Fruit fly (Drosophila melanogaster): Measurements from ENCODE around the gene okr.

Gene okr

dm6 chr2L:3037153-3037579 lies 44.6 kb upstream of the okr start, which contains the start of the genes CG17260 and SerRS (continued):
- peak; percentile 69 for TF ChIP-seq Dll (GFP tag; IDR thresholded peaks at IDR 0.05; ENCODE audit: partially characterized antibody)
- TF ChIP-seq Med (GFP tag) = peak; percentile 98
- peak; percentile 89 to 94 for TF ChIP-seq chif (GFP tag; optimal IDR thresholded peaks at IDR 0.05)
- TF ChIP-seq dpn (GFP tag; optimal IDR thresholded peaks at IDR 0.05) = peak; percentile 95 to 96
- no peak for TF ChIP-seq sqz (GFP tag; optimal IDR thresholded peaks at IDR 0.05)
- peak; percentile 93 for TF ChIP-seq CG4617 (GFP tag; optimal IDR thresholded peaks at IDR 0.05; ENCODE audit: borderline replicate concordance)
- TF ChIP-seq eve (GFP tag; optimal IDR thresholded peaks at IDR 0.05) = no peak
- TF ChIP-seq CkIIα-i1 (GFP tag; IDR thresholded peaks at IDR 0.05) = no peak
- TF ChIP-seq Hr78 (GFP tag; optimal IDR thresholded peaks at IDR 0.05) = no peak
- TF ChIP-seq Antp (GFP tag; optimal IDR thresholded peaks at IDR 0.05) = peak; percentile 94
- no peak for TF ChIP-seq Sox100B (GFP tag; optimal IDR thresholded peaks at IDR 0.05)
- peak; percentile 67 for TF ChIP-seq CG12219 (GFP tag; optimal IDR thresholded peaks at IDR 0.05)
- peak in 1 of 3 experiments; percentile 37 for TF ChIP-seq Stat92E (GFP tag; optimal IDR thresholded peaks at IDR 0.05)
- peak; percentile 88 for TF ChIP-seq CG8290 (GFP tag; optimal IDR thresholded peaks at IDR 0.05)
- peak; percentile 74 to 77 for TF ChIP-seq CG8290 (tag; optimal IDR thresholded peaks at IDR 0.05)
- TF ChIP-seq Camta (GFP tag; optimal IDR thresholded peaks at IDR 0.05) = peak; percentile 77
- TF ChIP-seq hkb (optimal IDR thresholded peaks at IDR 0.05) = peak; percentile 58
- TF ChIP-seq hkb (GFP tag; IDR thresholded peaks at IDR 0.05) = peak; percentile 87
- TF ChIP-seq CG10147 (GFP tag; optimal IDR thresholded peaks at IDR 0.05) = peak; percentile 90
- peak; percentile 83 for TF ChIP-seq cwo (GFP tag; optimal IDR thresholded peaks at IDR 0.05)
- peak; percentile 92 for TF ChIP-seq fd3F (GFP tag; optimal IDR thresholded peaks at IDR 0.05)
- peak in 1 of 2 experiments; percentile 78 for TF ChIP-seq insv (GFP tag; optimal IDR thresholded peaks at IDR 0.05)
- peak; percentile 80 for TF ChIP-seq CG11695 (GFP tag; IDR thresholded peaks at IDR 0.05)
- peak; percentile 84; the same call in 1 of the 2 replicates for TF ChIP-seq CG8765 (GFP tag; IDR thresholded peaks at IDR 0.05)
- peak; percentile 80 for TF ChIP-seq ewg (GFP tag; optimal IDR thresholded peaks at IDR 0.05)
- no peak for TF ChIP-seq pros (GFP tag; optimal IDR thresholded peaks at IDR 0.05)
- peak; percentile 70 for TF ChIP-seq her (GFP tag; optimal IDR thresholded peaks at IDR 0.05)
- peak; percentile 78 for TF ChIP-seq Ravus (GFP tag; IDR thresholded peaks at IDR 0.05)
- TF ChIP-seq ftz-f1 (GFP tag; optimal IDR thresholded peaks at IDR 0.05) = peak; percentile 66
- peak; percentile 48 for TF ChIP-seq fd102C (GFP tag; optimal IDR thresholded peaks at IDR 0.05)
- peak; percentile 86 for TF ChIP-seq H2.0 (GFP tag; IDR thresholded peaks at IDR 0.05)
- TF ChIP-seq CG11398 (GFP tag; optimal IDR thresholded peaks at IDR 0.05) = peak; percentile 82
- TF ChIP-seq Doc2 (GFP tag; IDR thresholded peaks at IDR 0.05) = peak; percentile 84
- peak; percentile 33 for TF ChIP-seq CG17912 (GFP tag; optimal IDR thresholded peaks at IDR 0.05)
- TF ChIP-seq fd96Cb (tag; optimal IDR thresholded peaks at IDR 0.05) = peak; percentile 88
- peak; percentile 29 for TF ChIP-seq pfk (GFP tag; optimal IDR thresholded peaks at IDR 0.05)
- TF ChIP-seq Hr39 (optimal IDR thresholded peaks at IDR 0.05) = no peak
- peak; percentile 92 for TF ChIP-seq ase (GFP tag; IDR thresholded peaks at IDR 0.05)
- TF ChIP-seq CG43689 (GFP tag; IDR thresholded peaks at IDR 0.05) = peak; percentile 77
- TF ChIP-seq NC2α (GFP tag; optimal IDR thresholded peaks at IDR 0.05) = peak; percentile 73
- no peak for TF ChIP-seq lov (optimal IDR thresholded peaks at IDR 0.05)
- 0 out of 3 replicates have a peak, but pooled peaks have one; percentile 35 for TF ChIP-seq lov (GFP tag; IDR thresholded peaks at IDR 0.05)
- peak; percentile 91 for TF ChIP-seq tup (GFP tag; optimal IDR thresholded peaks at IDR 0.05)
- peak; percentile 34 to 49 for TF ChIP-seq tll (GFP tag; optimal IDR thresholded peaks at IDR 0.05)
- TF ChIP-seq CG8924 (tag; optimal IDR thresholded peaks at IDR 0.05) = peak; percentile 90
- TF ChIP-seq bigmax (GFP tag; optimal IDR thresholded peaks at IDR 0.05) = no peak
- TF ChIP-seq pan (optimal IDR thresholded peaks at IDR 0.05) = no peak
- TF ChIP-seq pan (GFP tag; optimal IDR thresholded peaks at IDR 0.05 in 1 of 2, IDR thresholded peaks at IDR 0.05 in 1 of 2) = peak in 1 of 2 experiments; percentile 94
- peak; percentile 93 for TF ChIP-seq sd (tag; optimal IDR thresholded peaks at IDR 0.05)
- TF ChIP-seq CG13775 (GFP tag; optimal IDR thresholded peaks at IDR 0.05) = peak; percentile 93
- TF ChIP-seq PHDP (tag; optimal IDR thresholded peaks at IDR 0.05) = peak; percentile 89
